Worm (Caenorhabditis elegans) whole organism, late embryonic: ENCODE data around the gene hlh-28.

Source experiments
- ceh-14 ChIP-seq: sonication (generic microtip); optimal IDR thresholded peaks from 2 replicates; lab custom pipeline; 2016; ENCODE audit warnings: missing genotype, missing genetic modification characterization, missing compliant biosample characterization
- madf-2 ChIP-seq: sonication (generic microtip); optimal IDR thresholded peaks from 2 replicates; lab custom pipeline; 2017; ENCODE audit warnings: missing genetic modification characterization, missing compliant biosample characterization
- nfya-1 ChIP-seq: sonication (generic microtip); optimal IDR thresholded peaks from 2 replicates; lab custom pipeline; 2017; ENCODE audit warnings: missing genetic modification characterization, mild to moderate bottlenecking, missing compliant biosample characterization, antibody characterized with exemption, moderate library complexity
- sox-2 ChIP-seq: fragments of 200-800 bp; sonication (Bioruptor generic); IDR thresholded peaks from 2 replicates; pipeline ENCODE4 v1.3.6; 2022; ENCODE audit warnings: missing genetic modification reagents, missing genetic modification characterization, missing compliant biosample characterization

- TF ChIP-seq sox-2 (no peak), nfya-1 (tag; lab: Kevin White, UChicago) (no peak), ceh-14 (tag; lab: Kevin White, UChicago) (no peak), madf-2 (tag; lab: Kevin White, UChicago) (no peak)
These were observed 2.9 kb downstream of the hlh-28 start for ce11 chrX:17553772-17554171.
